Worm (Caenorhabditis elegans): ENCODE measurements around the gene ife-2.
"Not testable (repeated sequence)": the region's sequence is repeated elsewhere in the genome, so short reads cannot be mapped to it uniquely, and the experiment has no call there.

DNA sequence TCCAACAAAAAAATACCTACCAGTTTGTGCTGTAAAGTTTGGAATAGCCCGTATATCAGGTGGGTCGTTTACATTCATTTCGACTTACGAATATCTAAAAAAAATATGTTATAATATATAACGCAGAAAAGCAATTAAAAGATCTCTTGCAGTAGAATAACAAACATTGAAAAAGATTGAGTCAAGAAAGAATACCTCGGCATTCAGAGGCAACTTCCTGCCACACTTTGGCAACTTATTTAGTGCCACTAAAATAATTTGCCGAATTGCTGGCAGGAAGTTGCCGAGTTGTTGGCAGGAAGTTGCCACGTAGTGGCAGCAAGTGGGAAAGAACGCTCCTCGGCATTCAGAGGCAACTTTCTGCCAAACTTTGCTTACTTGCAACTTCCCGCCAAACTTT, 35.4 kb downstream of the ife-2 start, which contains the start of gene C04E7.3:
- TF ChIP-seq dao-5, him-1 (tag; optimal IDR thresholded peaks at IDR 0.05): not testable (repeated sequence)
